Worm (Caenorhabditis elegans) whole organism, L4 larva: ENCODE results near the gene irld-49.

Source experiments
- F49E8.2 ChIP-seq: sonication (generic microtip); optimal IDR thresholded peaks from 2 replicates; lab custom pipeline; 2016; ENCODE audit warnings: missing compliant biosample characterization, mild to moderate bottlenecking, missing genetic modification characterization, borderline replicate concordance
- T26A8.4 ChIP-seq: fragments of 200-800 bp; sonication (Bioruptor generic); IDR thresholded peaks from 2 replicates; pipeline ENCODE4 v1.3.6; 2022; ENCODE audit warnings: missing genetic modification characterization, missing compliant biosample characterization
- Y105C5A.15 ChIP-seq: fragments of 200-800 bp; sonication (Bioruptor generic); IDR thresholded peaks from 2 replicates; pipeline ENCODE4 v1.3.6; 2022; ENCODE audit warnings: missing genetic modification characterization, missing compliant biosample characterization
- Y48G9A.11 ChIP-seq: fragments of 200-800 bp; sonication (Bioruptor generic); IDR thresholded peaks from 2 replicates; pipeline ENCODE4 v1.3.6; 2022; ENCODE audit warnings: missing genetic modification reagents, missing genetic modification characterization, missing compliant biosample characterization
- ZK337.2 ChIP-seq: fragments of 200-800 bp; sonication (Bioruptor generic); IDR thresholded peaks from 2 replicates; pipeline ENCODE4 v1.3.6; 2022; ENCODE audit warnings: missing genetic modification reagents, missing genetic modification characterization, missing compliant biosample characterization
- ZK546.5 ChIP-seq, 2 experiments: sonication (generic microtip); optimal IDR thresholded peaks; 2 replicates each; lab custom pipeline; 2017; ENCODE audit warnings: missing biosample characterization in 2 of 2, missing genetic modification characterization in 2 of 2
- ama-1 ChIP-seq: fragments of 150-350 bp; optimal IDR thresholded peaks from 2 replicates; lab custom pipeline; 2014; ENCODE audit warnings: inconsistent platforms, mixed read lengths
- attf-4 ChIP-seq: sonication (generic microtip); optimal IDR thresholded peaks from 3 replicates; lab custom pipeline; 2017; ENCODE audit warnings: missing biosample characterization, missing genetic modification characterization
- ceh-62 ChIP-seq: sonication (generic microtip); optimal IDR thresholded peaks from 2 replicates; lab custom pipeline; 2017; ENCODE audit warnings: missing biosample characterization, missing genetic modification characterization
- ceh-82 ChIP-seq: sonication (generic microtip); optimal IDR thresholded peaks from 2 replicates; lab custom pipeline; 2017; ENCODE audit warnings: missing biosample characterization, missing genetic modification characterization
- ces-1 ChIP-seq: fragments of 150-350 bp; sonication (generic microtip); optimal IDR thresholded peaks from 4 replicates; lab custom pipeline; 2014; ENCODE audit warnings: missing biosample characterization, missing genetic modification reagents, missing genetic modification characterization
- ctbp-1 ChIP-seq: fragments of 200-800 bp; sonication (Bioruptor generic); IDR thresholded peaks from 2 replicates; pipeline ENCODE4 v1.3.6; 2022; ENCODE audit warnings: missing genetic modification reagents, missing genetic modification characterization, missing compliant biosample characterization
- daf-12 ChIP-seq: fragments of 150-350 bp; optimal IDR thresholded peaks from 2 replicates; lab custom pipeline; 2014; ENCODE audit warnings: missing biosample characterization, missing genetic modification reagents, missing genetic modification characterization
- dmd-9 ChIP-seq: fragments of 200-800 bp; sonication (Bioruptor generic); IDR thresholded peaks from 2 replicates; pipeline ENCODE4 v1.3.6; 2022; ENCODE audit warnings: missing genetic modification reagents, missing genetic modification characterization, missing compliant biosample characterization
- duxl-1 ChIP-seq: sonication (generic microtip); optimal IDR thresholded peaks from 2 replicates; lab custom pipeline; 2016; ENCODE audit warnings: mild to moderate bottlenecking, missing genetic modification characterization, moderate library complexity, missing compliant biosample characterization; ENCODE audit not compliant: poor library complexity
- dve-1 ChIP-seq: sonication (generic microtip); optimal IDR thresholded peaks from 2 replicates; lab custom pipeline; 2017; ENCODE audit warnings: antibody characterized with exemption, mild to moderate bottlenecking, missing genetic modification characterization, missing compliant biosample characterization; ENCODE audit not compliant: insufficient read depth
- egl-27 ChIP-seq: sonication (generic microtip); optimal IDR thresholded peaks from 3 replicates; lab custom pipeline; 2017; ENCODE audit warnings: missing biosample characterization, missing genetic modification reagents, missing genetic modification characterization
- egl-43 ChIP-seq: fragments of 200-800 bp; sonication (Bioruptor generic); IDR thresholded peaks from 2 replicates; pipeline ENCODE4 v1.3.6; 2022; ENCODE audit warnings: missing genetic modification reagents, missing genetic modification characterization, missing compliant biosample characterization
- fos-1 ChIP-seq: fragments of 150-350 bp; optimal IDR thresholded peaks from 2 replicates; lab custom pipeline; 2014; ENCODE audit warnings: missing biosample characterization, missing genetic modification characterization
- gei-8 ChIP-seq: fragments of 200-800 bp; sonication (Bioruptor generic); optimal IDR thresholded peaks from 2 replicates; lab custom pipeline; 2018; ENCODE audit warnings: mild to moderate bottlenecking, missing genetic modification characterization, missing compliant biosample characterization
- hlh-11 ChIP-seq: fragments of 200-800 bp; sonication (Bioruptor generic); optimal IDR thresholded peaks from 2 replicates; lab custom pipeline; 2018; ENCODE audit warnings: mild to moderate bottlenecking, missing genetic modification characterization, missing compliant biosample characterization
- hlh-30 ChIP-seq: sonication (generic microtip); optimal IDR thresholded peaks from 2 replicates; lab custom pipeline; 2017; ENCODE audit warnings: antibody characterized with exemption, mild to moderate bottlenecking, missing genetic modification characterization, missing compliant biosample characterization; ENCODE audit not compliant: insufficient read depth
- jun-1 ChIP-seq: fragments of 150-350 bp; optimal IDR thresholded peaks from 2 replicates; lab custom pipeline; 2014; ENCODE audit warnings: missing biosample characterization, missing genetic modification reagents, missing genetic modification characterization
- lin-15B ChIP-seq: fragments of 150-350 bp; sonication (generic microtip); optimal IDR thresholded peaks from 3 replicates; lab custom pipeline; 2014; ENCODE audit warnings: missing biosample characterization, missing genetic modification characterization
- lin-38 ChIP-seq: fragments of 200-800 bp; sonication (Bioruptor generic); IDR thresholded peaks from 2 replicates; pipeline ENCODE4 v1.3.6; 2022; ENCODE audit warnings: missing genetic modification reagents, missing genetic modification characterization, missing compliant biosample characterization
- lsy-2 ChIP-seq, 2 experiments: fragments of 150-350 bp in 1 of 2; sonication (generic microtip) in 1 of 2; optimal IDR thresholded peaks; 2 replicates each; lab custom pipeline; 2014 to 2017; ENCODE audit warnings: missing biosample characterization in 2 of 2, missing genetic modification characterization in 2 of 2
- madf-5 ChIP-seq, 2 experiments: fragments of 200-800 bp; sonication (Bioruptor generic); IDR thresholded peaks; 2 replicates each; pipeline ENCODE4 v1.3.6; 2022; ENCODE audit warnings: missing compliant biosample characterization in 2 of 2, missing genetic modification characterization in 2 of 2
- madf-9 ChIP-seq: fragments of 200-800 bp; sonication (Bioruptor generic); conservative IDR thresholded peaks from 2 replicates; pipeline ENCODE4 v1.3.6; 2022; ENCODE audit warnings: missing genetic modification reagents, missing genetic modification characterization, missing compliant biosample characterization
- mes-2 ChIP-seq: sonication (generic microtip); optimal IDR thresholded peaks from 2 replicates; lab custom pipeline; 2016; ENCODE audit warnings: missing genotype, mild to moderate bottlenecking, missing genetic modification characterization, missing compliant biosample characterization; ENCODE audit not compliant: poor library complexity, severe bottlenecking
- mxl-2 ChIP-seq: fragments of 200-800 bp; sonication (Bioruptor generic); conservative IDR thresholded peaks from 2 replicates; pipeline ENCODE4 v1.3.6; 2022; ENCODE audit warnings: missing genetic modification reagents, missing genetic modification characterization, missing compliant biosample characterization
- mxl-3 ChIP-seq: fragments of 200-800 bp; sonication (Bioruptor generic); optimal IDR thresholded peaks from 2 replicates; lab custom pipeline; 2018; ENCODE audit warnings: mild to moderate bottlenecking, missing genetic modification characterization, missing compliant biosample characterization
- nhr-102 ChIP-seq: sonication (generic microtip); optimal IDR thresholded peaks from 2 replicates; lab custom pipeline; 2016; ENCODE audit warnings: mild to moderate bottlenecking, missing genetic modification characterization, moderate library complexity, missing compliant biosample characterization
- nhr-111 ChIP-seq: fragments of 200-800 bp; sonication (Bioruptor generic); optimal IDR thresholded peaks from 2 replicates; lab custom pipeline; 2018; ENCODE audit warnings: mild to moderate bottlenecking, missing genetic modification characterization, missing compliant biosample characterization
- nhr-237 ChIP-seq: sonication (generic microtip); optimal IDR thresholded peaks from 2 replicates; lab custom pipeline; 2017; ENCODE audit warnings: missing biosample characterization, missing genetic modification characterization
- nhr-25 ChIP-seq: sonication (generic microtip); optimal IDR thresholded peaks from 2 replicates; lab custom pipeline; 2017; ENCODE audit warnings: missing genetic modification characterization, mild to moderate bottlenecking, missing compliant biosample characterization, antibody characterized with exemption, moderate library complexity, borderline replicate concordance; ENCODE audit not compliant: insufficient read depth
- nhr-48 ChIP-seq: sonication (generic microtip); optimal IDR thresholded peaks from 2 replicates; lab custom pipeline; 2016; ENCODE audit warnings: mild to moderate bottlenecking, missing genetic modification characterization, missing compliant biosample characterization
- nhr-6 ChIP-seq: fragments of 150-350 bp; optimal IDR thresholded peaks from 2 replicates; lab custom pipeline; 2014; ENCODE audit warnings: missing biosample characterization, missing genetic modification characterization
- nhr-77 ChIP-seq: fragments of 150-350 bp; optimal IDR thresholded peaks from 2 replicates; lab custom pipeline; 2014; ENCODE audit warnings: missing biosample characterization, missing genetic modification characterization
- rbr-2 ChIP-seq: sonication (generic microtip); optimal IDR thresholded peaks from 2 replicates; lab custom pipeline; 2016; ENCODE audit warnings: missing genotype, missing genetic modification characterization, missing compliant biosample characterization
- saeg-2 ChIP-seq: fragments of 200-800 bp; sonication (Bioruptor generic); IDR thresholded peaks from 2 replicates; pipeline ENCODE4 v1.3.6; 2022; ENCODE audit warnings: missing genetic modification reagents, missing genetic modification characterization, missing compliant biosample characterization
- sdz-12 ChIP-seq: fragments of 200-800 bp; sonication (Bioruptor generic); optimal IDR thresholded peaks from 2 replicates; lab custom pipeline; 2018; ENCODE audit warnings: mild to moderate bottlenecking, missing genetic modification characterization, missing compliant biosample characterization
- set-16 ChIP-seq: fragments of 200-800 bp; sonication (Bioruptor generic); IDR thresholded peaks from 2 replicates; pipeline ENCODE4 v1.3.6; 2022; ENCODE audit warnings: missing genetic modification reagents, missing genetic modification characterization, missing compliant biosample characterization
- skn-1 ChIP-seq: fragments of 150-350 bp; optimal IDR thresholded peaks from 2 replicates; lab custom pipeline; 2014; ENCODE audit warnings: missing biosample characterization, missing genetic modification characterization
- snpc-4 ChIP-seq: fragments of 150-350 bp; optimal IDR thresholded peaks from 2 replicates; lab custom pipeline; 2014; ENCODE audit warnings: missing biosample characterization, missing genetic modification characterization
- spr-1 ChIP-seq: sonication (generic microtip); optimal IDR thresholded peaks from 2 replicates; lab custom pipeline; 2016; ENCODE audit warnings: mild to moderate bottlenecking, missing genetic modification characterization, missing compliant biosample characterization
- spr-3 ChIP-seq: fragments of 200-800 bp; sonication (Bioruptor generic); optimal IDR thresholded peaks from 2 replicates; lab custom pipeline; 2018; ENCODE audit warnings: mild to moderate bottlenecking, missing genetic modification characterization, missing compliant biosample characterization
- tag-97 ChIP-seq: fragments of 200-800 bp; sonication (Bioruptor generic); IDR thresholded peaks from 2 replicates; pipeline ENCODE4 v1.3.6; 2022; ENCODE audit warnings: missing genetic modification characterization, missing compliant biosample characterization
- zfp-3 ChIP-seq: fragments of 200-800 bp; sonication (Bioruptor generic); conservative IDR thresholded peaks from 2 replicates; pipeline ENCODE4 v1.3.6; 2022; ENCODE audit warnings: missing genetic modification reagents, missing genetic modification characterization, missing compliant biosample characterization
- ztf-7 ChIP-seq: fragments of 150-350 bp; optimal IDR thresholded peaks from 2 replicates; lab custom pipeline; 2014; ENCODE audit warnings: missing biosample characterization, missing genetic modification characterization

irld-49 gene

DNA sequence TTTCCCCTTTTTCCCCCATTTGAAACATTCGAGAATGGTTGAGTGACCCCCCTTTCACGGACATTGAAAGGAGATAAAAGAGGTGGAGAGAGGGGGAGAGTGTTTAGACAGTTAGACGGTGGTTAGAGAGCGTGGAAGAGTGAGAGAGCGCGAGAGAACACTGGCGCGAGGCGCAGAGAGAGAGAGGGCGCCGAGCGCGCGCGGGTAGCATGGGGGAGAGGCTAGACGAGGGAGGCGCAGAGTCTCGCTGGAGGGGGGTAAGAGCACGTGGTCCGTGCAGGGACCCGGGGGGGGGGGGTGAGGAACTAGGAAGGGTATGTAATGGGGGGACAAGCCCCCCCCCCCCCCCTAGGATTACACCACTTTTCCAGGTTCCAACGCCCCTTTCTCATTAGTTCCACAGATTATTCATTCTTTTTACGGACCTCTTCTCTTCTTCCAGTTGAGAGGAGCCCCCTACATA, 30.0 kb downstream of the irld-49 start (continued):
- TF ChIP-seq gei-8 = peak; percentile 98
- no peak for TF ChIP-seq madf-5 (GFP tag; IDR thresholded peaks at IDR 0.05; lab: Robert Waterston, UW)
- no peak for TF ChIP-seq Y48G9A.11
- peak; percentile 90 for TF ChIP-seq nhr-6

DNA sequence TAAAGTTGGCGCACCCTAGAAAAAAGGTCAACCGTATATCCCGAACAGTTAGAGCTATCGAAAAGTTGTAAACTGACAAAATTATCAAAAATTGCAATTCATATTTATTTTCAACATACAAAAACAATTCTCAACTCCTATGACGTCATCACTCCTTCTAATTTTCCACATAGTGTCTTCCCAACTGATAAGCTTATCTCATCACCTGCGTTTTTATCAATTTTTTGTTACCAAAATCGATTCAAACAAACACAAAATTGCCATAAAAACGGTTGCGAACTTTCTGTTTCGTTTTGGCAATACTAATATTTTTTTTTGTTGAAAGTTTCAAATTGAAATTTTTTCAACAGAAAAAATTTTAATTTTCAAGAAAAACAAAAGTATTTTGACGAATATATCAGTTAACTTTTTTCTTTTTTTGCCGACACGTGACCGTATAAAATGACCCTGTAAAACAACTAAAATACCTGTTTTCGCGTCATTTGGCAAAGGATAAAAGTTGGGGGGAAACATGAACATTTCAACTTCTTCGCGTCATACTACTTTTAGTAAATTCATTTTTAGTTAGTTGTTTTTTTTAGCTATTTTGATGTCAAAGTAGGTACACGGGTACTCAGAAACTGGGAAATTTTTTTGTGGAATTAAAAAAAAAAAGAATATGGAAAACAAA, 31.7 kb downstream of the irld-49 start:
- TF ChIP-seq spr-3 (GFP tag; lab: Kevin White, UChicago) (no peak), ceh-82 (no peak), lin-38 (GFP tag; lab: Robert Waterston, UW) (no peak), egl-43 (GFP tag; lab: Robert Waterston, UW) (no peak), hlh-11 (tag; lab: Kevin White, UChicago) (peak; percentile 77), nhr-111 (no peak), lin-15B (tag; lab: Kevin White, UChicago) (no peak), attf-4 (no peak), hlh-30 (peak; percentile 18), duxl-1 (tag; lab: Kevin White, UChicago) (no peak), lsy-2 (tag; optimal IDR thresholded peaks at IDR 0.05; lab: Kevin White, UChicago) (peak in 1 of 2 experiments; percentile 4), ama-1 (lab: Kevin White, UChicago) (no peak), saeg-2 (GFP tag; lab: Robert Waterston, UW) (no peak), mes-2 (peak; percentile 26), nhr-77 (tag; lab: Kevin White, UChicago) (peak; percentile 65), set-16 (GFP tag; lab: Robert Waterston, UW) (no peak), ceh-62 (tag; lab: Kevin White, UChicago) (no peak), jun-1 (no peak), egl-27 (tag; lab: Kevin White, UChicago) (no peak), ces-1 (GFP tag; lab: Kevin White, UChicago) (no peak), spr-1 (no peak), ztf-7 (tag; lab: Kevin White, UChicago) (no peak), dve-1 (tag; lab: Kevin White, UChicago) (peak; percentile 84), tag-97 (GFP tag; lab: Robert Waterston, UW) (no peak), ZK546.5 (tag; optimal IDR thresholded peaks at IDR 0.05; lab: Kevin White, UChicago) (no peak), sdz-12 (GFP tag; lab: Kevin White, UChicago) (no peak), mxl-2 (GFP tag; lab: Robert Waterston, UW) (no peak), nhr-48 (no peak), fos-1 (tag; lab: Kevin White, UChicago) (no peak), madf-9 (GFP tag; lab: Robert Waterston, UW) (no peak), snpc-4 (tag; lab: Kevin White, UChicago) (no peak), daf-12 (no peak), zfp-3 (GFP tag; lab: Robert Waterston, UW) (no peak), skn-1 (tag; lab: Kevin White, UChicago) (no peak), nhr-102 (tag; lab: Kevin White, UChicago) (no peak), ZK337.2 (no peak), nhr-237 (tag; lab: Kevin White, UChicago) (no peak), nhr-6 (no peak), Y105C5A.15 (GFP tag; lab: Robert Waterston, UW) (no peak), nhr-25 (tag; lab: Kevin White, UChicago) (no peak), dmd-9 (GFP tag; lab: Robert Waterston, UW) (no peak), rbr-2 (tag; lab: Kevin White, UChicago) (no peak), mxl-3 (peak; percentile 2), T26A8.4 (GFP tag; lab: Robert Waterston, UW) (no peak), ctbp-1 (GFP tag; lab: Robert Waterston, UW) (no peak), F49E8.2 (tag; lab: Kevin White, UChicago) (no peak)
